Worm (Caenorhabditis elegans) whole organism, L4 larva: ENCODE measurements around the gene F31B12.4.

ENCODE experiments used
- ama-1 ChIP-seq: fragments of 150-350 bp; optimal IDR thresholded peaks from 2 replicates; lab custom pipeline; 2014; ENCODE audit warnings: inconsistent platforms, mixed read lengths
- nhr-237 ChIP-seq: sonication (generic microtip); optimal IDR thresholded peaks from 2 replicates; lab custom pipeline; 2017; ENCODE audit warnings: missing biosample characterization, missing genetic modification characterization

ce11 chrX:10844137-10844536, 39.6 kb downstream of the F31B12.4 start:
- TF ChIP-seq ama-1 (lab: Kevin White, UChicago), result no peak
- no peak for TF ChIP-seq nhr-237
